Worm (Caenorhabditis elegans) whole organism, L4/young adult: ENCODE results near the gene pat-4.
"Not testable (repeated sequence)": the region's sequence is repeated elsewhere in the genome, so short reads cannot be mapped to it uniquely, and the experiment has no call there.

ENCODE experiments used
- W03F9.2 ChIP-seq: fragments of 150-350 bp; optimal IDR thresholded peaks from 2 replicates; lab custom pipeline; 2014; ENCODE audit warnings: missing biosample characterization, missing genetic modification characterization
- dao-5 ChIP-seq: sonication (generic microtip); optimal IDR thresholded peaks from 2 replicates; lab custom pipeline; 2016; ENCODE audit warnings: missing genotype, missing genetic modification characterization, moderate library complexity, missing compliant biosample characterization
- him-1 ChIP-seq: sonication (generic microtip); optimal IDR thresholded peaks from 2 replicates; lab custom pipeline; 2016; ENCODE audit warnings: missing genotype, missing genetic modification reagents, missing genetic modification characterization, missing compliant biosample characterization

Gene pat-4

DNA sequence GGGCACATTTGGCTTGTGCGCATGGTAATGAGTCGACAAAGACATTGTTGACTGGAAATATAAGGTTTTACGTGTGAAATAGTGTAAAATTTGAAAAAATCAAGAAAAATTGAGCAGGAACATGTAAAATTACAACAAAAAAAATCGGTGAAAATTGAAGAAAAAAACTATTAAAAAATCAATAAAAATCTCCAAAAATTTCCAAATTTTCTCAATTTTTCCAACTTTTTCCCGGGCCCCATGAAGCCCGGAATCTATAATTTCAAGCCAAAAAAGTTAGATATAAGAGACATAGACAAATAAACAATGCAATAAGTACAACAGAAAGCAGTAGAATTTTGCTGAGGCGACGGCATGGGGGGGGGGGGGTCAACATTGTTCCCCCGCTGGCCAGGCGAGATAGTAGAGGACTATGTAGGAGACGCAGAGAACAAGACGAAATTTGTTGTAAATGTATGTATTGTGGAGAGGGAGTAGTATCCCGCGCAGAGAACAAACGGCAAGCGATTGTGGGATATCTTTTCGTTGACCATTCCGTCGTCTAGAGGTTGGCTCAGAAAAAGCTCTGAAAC is at the start of gene pat-4:
Gene pat-4 (minus strand): TSS at position 51 of the 572 bp plus-strand sequence.
- TF ChIP-seq him-1 (tag; lab: Kevin White, UChicago) (no peak), W03F9.2 (no peak), dao-5 (tag; lab: Kevin White, UChicago) (no peak)

DNA sequence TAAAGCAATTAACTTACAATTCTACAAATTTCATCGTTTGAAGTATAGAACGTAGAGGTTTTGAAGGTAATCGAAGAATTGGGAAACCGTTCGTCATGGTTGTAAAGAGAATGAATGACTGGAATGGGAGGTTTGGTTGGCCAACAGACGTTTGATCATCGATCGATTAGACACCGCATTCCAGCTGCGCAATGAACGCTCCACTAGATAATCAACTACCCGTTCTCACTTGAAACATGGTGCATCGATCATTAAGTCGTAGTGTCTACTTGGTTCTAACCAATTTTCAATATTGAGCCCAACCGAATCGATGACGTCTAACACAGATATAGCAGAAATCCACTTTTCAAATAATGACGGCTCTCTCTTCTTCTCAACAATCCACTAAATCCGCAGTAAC is 48.5 kb upstream of the pat-4 start, which contains the start of gene fbxb-82:
Gene fbxb-82 (minus strand): TSS at position 101 of the 400 bp plus-strand sequence.
- TF ChIP-seq dao-5 (tag; lab: Kevin White, UChicago): no peak
- no peak for TF ChIP-seq W03F9.2
- TF ChIP-seq him-1 (tag; lab: Kevin White, UChicago): no peak

DNA sequence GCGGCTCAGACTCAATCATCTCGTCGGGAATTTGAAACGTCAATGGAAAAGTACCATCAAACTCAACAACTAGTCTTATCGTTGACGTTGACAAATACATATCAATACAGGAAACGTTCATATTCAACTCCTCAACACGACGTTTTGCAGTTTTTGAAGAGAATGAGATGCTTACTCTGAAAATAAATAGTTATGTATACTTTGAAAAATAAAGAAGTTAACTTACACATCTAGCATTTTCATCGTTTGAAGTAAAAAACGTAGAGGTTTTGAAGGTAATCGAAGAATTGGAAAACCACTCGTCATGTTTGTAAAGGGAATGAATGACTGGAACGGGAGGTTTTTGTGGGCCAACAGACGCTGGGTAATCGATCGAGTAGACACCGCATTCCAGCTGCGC is 46.3 kb upstream of the pat-4 start, which contains the start of gene fbxb-81:
Gene fbxb-81 (minus strand): TSS at position 314 of the 400 bp plus-strand sequence.
- TF ChIP-seq dao-5 (tag; lab: Kevin White, UChicago) (no peak), W03F9.2 (no peak), him-1 (tag; lab: Kevin White, UChicago) (no peak)

DNA sequence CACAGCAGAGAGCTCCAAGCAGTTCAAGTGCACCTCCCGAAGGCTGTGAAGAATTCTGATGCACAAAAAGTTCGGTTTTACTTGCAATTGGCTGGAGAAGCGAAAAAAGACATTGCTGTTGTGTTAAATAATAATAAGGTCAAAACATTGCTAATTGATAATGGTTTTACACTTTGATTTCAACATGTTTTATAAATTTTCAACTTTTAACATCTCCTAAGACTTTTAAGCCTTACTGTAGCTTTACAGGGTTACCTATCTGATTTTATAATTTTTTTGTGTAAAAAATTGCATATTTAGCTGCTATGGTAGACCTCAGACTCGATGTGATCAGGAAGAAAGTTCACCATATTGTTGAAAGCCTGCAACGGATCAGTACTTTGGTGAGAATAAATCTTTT is 39.6 kb upstream of the pat-4 start, which contains the start of gene pals-25:
Gene pals-25 (plus strand): TSS at position 301 of the 400 bp plus-strand sequence.
- TF ChIP-seq dao-5 (tag; lab: Kevin White, UChicago) (no peak), W03F9.2 (no peak), him-1 (tag; lab: Kevin White, UChicago) (no peak)

DNA sequence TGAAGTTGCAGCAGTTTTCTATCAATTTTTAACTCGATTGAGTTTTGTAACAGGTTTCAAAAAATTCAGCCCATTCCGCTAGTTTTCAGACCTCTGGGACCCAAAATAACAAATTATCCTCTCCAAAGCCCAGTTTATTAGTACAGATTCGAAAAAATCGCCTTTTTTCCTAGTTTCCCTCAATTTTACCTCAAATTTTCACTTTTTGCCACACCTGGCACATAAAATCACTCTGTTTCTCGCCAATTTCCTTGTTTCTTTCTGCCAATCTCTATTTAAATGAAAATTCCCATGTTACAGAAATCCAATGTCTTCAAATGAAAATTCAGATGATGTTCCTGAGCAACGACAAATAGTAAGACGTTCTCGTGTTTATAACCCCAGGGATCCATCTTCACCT is 37.5 kb upstream of the pat-4 start, which contains the start of gene pals-22:
Gene pals-22 (plus strand): TSS at position 301 of the 400 bp plus-strand sequence.
- TF ChIP-seq dao-5 (tag; lab: Kevin White, UChicago) (no peak), W03F9.2 (no peak), him-1 (tag; lab: Kevin White, UChicago) (no peak)

DNA sequence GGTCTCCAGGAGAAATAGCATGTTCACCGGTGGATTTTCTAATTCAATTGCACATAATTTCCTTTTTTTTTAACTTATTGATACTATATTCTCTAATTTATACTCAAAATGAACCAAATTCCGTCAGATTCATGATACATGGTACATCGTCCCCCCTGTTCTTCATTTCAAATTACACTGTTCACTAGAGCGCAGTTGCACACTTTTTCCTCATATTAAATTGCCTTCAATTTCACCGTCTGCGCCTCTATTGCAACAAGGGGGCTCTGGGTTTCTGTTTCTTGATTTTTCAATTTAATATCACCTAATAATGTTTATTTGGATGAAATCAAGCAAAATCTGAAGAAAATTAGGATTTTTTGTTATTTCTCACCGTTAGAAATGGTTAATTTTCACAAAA is 37.0 kb upstream of the pat-4 start:
- TF ChIP-seq dao-5 (tag; lab: Kevin White, UChicago): no peak
- TF ChIP-seq him-1 (tag; lab: Kevin White, UChicago): no peak
- no peak for TF ChIP-seq W03F9.2

DNA sequence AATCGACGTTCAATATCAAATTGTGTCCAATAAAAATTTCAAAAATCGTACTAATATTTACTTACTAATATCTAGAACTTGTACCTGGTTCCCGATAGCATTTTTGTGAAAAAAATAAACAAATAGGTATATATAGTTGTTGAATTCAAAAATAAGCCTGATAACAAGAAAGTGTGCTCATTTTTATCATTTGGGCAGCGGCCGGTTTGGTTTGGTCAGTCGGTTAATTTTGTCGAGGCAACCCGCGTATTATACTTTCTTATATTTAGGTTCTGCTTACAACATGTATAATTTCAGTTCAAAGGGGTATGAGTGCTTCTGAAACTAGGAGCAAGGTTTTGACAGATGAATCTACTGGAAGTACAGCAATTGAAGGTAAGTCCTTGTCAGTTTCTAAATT is 36.0 kb upstream of the pat-4 start, which contains the start of the genes nhr-280 and C29F9.2:
Gene nhr-280 (minus strand): TSS at position 101 of the 400 bp plus-strand sequence.
Gene C29F9.2 (plus strand): TSS at position 298 of the 400 bp plus-strand sequence.
- TF ChIP-seq W03F9.2 (no peak), him-1 (tag; lab: Kevin White, UChicago) (no peak), dao-5 (tag; lab: Kevin White, UChicago) (no peak)

DNA sequence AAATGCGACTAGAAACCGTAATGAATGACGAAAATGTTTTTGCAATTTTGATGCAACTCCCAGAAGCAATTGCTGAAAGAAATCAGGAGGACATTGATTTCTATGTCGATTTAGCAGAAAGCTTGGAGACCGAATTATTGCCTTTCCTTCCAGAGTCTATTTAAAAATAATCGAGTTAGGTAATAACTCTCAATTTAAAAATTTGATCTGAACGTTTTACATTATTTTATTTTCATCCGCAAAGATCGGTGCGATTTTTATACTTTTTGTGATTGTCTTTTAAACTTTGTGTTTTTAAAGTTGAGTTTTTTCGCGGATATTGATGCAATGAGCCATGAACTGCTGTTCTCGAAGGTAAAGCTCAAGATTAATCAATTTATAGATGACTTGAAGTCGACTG is 29.9 kb upstream of the pat-4 start, which contains the start of gene pals-23:
Gene pals-23 (plus strand): TSS at position 301 of the 400 bp plus-strand sequence.
- no peak for TF ChIP-seq him-1 (tag; lab: Kevin White, UChicago)
- no peak for TF ChIP-seq dao-5 (tag; lab: Kevin White, UChicago)
- no peak for TF ChIP-seq W03F9.2

DNA sequence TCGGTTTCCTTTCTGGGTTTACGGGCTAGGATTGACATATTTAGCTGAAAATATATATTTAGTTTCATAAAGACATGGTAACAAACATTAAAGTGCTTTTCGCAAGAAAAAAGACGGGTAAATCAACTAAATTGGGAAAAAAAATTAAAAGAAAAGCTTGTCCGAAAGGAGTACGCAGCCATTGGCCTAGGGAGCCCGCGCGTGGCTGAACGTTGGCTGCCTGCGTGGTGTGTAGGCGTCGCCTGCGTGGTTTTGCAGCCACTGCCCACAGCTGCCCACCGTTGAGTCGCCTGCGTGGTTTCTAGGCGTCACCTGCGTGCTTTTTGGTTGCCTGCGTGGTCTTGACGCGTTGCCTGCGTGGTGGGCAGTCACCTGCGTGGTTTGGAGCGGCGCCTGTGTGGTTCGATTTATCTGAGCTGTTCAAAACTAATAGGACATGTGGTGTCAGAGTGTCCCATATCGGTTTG is 27.4 kb upstream of the pat-4 start, which contains the start of gene C29F9.12:
Gene C29F9.12 (minus strand): TSS at position 51 of the 467 bp plus-strand sequence.
- TF ChIP-seq dao-5 (tag; lab: Kevin White, UChicago); W03F9.2; him-1 (tag; lab: Kevin White, UChicago): not testable (repeated sequence)

DNA sequence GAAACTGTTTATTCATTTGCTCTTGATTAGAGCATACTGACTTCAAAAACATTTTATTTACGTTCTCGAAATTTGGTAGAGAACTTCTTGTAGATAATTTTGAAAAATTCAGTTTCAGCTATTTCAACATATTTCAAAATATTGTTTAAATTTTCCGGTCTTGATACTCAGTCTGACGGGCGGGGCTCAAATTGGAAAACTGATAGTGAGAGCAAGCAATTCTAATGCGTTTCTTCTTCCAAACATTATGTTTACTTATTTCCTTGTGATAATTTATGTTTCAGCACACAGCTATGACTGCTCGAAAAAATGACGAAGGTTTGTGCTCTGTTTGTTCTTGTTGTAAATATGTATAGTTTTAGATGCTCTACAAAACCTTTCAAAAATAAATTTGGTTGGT is 25.6 kb upstream of the pat-4 start, which contains the start of gene pals-24:
Gene pals-24 (plus strand): TSS at position 237 of the 400 bp plus-strand sequence.
- TF ChIP-seq dao-5 (tag; lab: Kevin White, UChicago) (no peak), W03F9.2 (no peak), him-1 (tag; lab: Kevin White, UChicago) (no peak)

DNA sequence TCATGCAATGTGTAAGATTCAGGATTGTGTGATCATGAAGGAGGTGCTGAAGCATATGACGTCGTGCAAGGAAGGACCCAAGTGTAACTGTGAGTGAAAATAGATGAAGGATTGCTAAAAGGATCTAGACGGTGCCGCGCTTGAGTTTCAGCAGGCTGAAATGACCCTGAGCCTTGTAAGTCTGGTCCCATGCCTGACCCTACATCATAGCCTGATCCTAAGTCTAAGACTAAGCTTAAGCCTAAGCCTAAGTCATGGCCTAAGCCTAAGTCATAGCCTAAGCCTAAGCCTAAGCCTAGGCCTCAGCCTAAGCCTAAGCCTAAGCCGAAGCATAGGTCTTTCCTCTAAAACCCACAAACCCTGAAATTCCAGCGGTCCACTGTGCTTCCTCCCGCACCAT is 23.2 kb upstream of the pat-4 start:
- TF ChIP-seq him-1 (tag; lab: Kevin White, UChicago): no peak
- no peak for TF ChIP-seq W03F9.2
- no peak for TF ChIP-seq dao-5 (tag; lab: Kevin White, UChicago)

DNA sequence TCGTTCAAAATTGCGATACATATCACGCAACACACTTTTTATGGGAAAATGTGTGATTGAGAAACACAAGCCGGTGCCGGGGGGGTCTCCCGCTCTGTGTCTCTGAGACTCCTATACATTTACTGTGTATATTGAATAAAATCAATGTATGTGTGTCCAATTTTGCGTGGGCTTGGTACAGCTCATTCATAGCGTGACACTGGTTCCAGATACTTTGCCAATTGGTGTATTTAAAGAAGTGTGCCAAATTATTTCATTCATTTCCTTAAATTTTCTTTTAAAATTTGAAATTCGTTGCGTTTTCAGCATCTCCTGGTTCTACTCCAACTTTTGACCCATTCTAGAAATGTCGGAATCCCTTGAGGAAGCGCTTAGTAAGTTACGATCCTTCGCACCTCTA is 22.6 kb upstream of the pat-4 start, which contains the start of gene C29F9.5:
Gene C29F9.5 (plus strand): TSS at position 301 of the 400 bp plus-strand sequence.
- TF ChIP-seq W03F9.2 (no peak), dao-5 (tag; lab: Kevin White, UChicago) (no peak), him-1 (tag; lab: Kevin White, UChicago) (no peak)

DNA sequence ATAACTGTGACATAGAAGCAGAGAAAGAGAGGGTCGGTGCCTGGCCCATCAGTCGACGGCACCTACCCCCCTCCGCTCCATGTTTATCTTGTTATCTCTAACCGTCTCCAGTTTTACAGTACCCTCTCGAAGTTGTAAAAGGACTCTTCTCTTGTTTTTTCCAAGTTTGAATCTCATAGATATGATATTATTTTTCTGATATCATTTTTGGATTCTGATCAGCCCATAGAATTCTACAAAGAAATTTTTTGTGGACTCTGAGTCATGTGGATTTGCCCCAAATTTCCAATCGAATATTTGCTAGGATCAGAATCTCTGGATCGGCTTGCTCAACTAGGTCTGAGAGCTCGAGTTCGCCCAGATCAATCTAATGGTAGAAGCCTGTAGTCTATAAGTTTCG is 20.0 kb upstream of the pat-4 start, which contains the start of gene C29F9.6:
Gene C29F9.6 (plus strand): TSS at position 301 of the 400 bp plus-strand sequence.
- TF ChIP-seq W03F9.2 (no peak), dao-5 (tag; lab: Kevin White, UChicago) (no peak), him-1 (tag; lab: Kevin White, UChicago) (no peak)

DNA sequence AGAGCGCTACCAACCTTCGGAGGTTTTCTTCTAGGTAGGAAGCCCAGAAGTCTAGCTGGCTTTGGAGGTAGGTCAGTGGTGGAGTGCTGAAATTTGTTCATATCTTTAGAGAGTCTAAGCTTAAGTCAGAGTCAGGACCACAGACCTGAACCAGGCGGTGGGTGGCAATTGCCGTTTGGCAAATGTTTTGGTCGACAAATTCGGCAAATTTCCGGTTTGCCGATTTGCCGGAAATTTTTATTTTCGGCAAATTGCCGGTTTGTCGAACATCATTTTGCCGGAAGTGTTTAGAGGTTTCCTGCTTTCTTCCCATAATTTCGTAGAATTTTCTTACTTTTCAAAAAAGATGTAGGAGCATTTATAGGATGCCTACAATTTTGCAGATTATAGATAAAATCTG is 4.2 kb upstream of the pat-4 start, which contains the start of gene C29F9.9:
Gene C29F9.9 (minus strand): TSS at position 101 of the 400 bp plus-strand sequence.
- TF ChIP-seq dao-5 (tag; lab: Kevin White, UChicago); him-1 (tag; lab: Kevin White, UChicago); W03F9.2: not testable (repeated sequence)
